Fruit fly (Drosophila melanogaster) S2 (cell line): ENCODE data around the gene CG31515.

Experiments used
- CG8478 ChIP-seq: fragments of >200 bp; optimal IDR thresholded peaks from 2 replicates; lab custom pipeline; 2018
- CTCF ChIP-seq, 2 experiments: fragments of >200 bp; optimal IDR thresholded peaks; 2 replicates each; lab custom pipeline; 2018

- TF ChIP-seq CG8478 (no peak), CTCF (optimal IDR thresholded peaks at IDR 0.05; lab: Kevin White, UChicago) (no peak)
Measured at dm6 chr3R:23343707-23344310, 44.9 kb downstream of the CG31515 start.
